Fruit fly (Drosophila melanogaster): Measurements from ENCODE around the gene tow.
A peak's percentile ranks its signal among the peaks of the same experiment; 100 is the strongest.

The tow gene

DNA sequence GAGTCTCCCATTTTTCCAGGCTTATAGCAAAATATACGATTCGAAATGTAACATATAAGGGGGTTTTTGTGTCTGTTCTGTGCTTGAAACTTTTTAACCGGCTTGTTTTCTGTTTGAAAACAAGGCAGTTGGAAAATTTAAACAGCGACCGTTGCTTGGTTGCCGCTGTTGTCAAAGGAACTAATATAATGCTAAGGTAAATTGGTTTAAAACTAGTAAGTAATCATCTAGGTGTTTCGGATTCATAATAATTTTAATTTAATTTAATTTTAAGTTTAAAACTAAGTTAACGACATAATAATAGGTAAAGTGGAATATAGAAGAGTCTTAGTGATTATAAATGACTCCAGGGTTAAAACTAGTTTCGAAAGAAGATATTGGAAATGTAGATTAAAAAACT lies 25.1 kb downstream of the tow start, which contains the start of gene CG10064 (continued):
- no peak for TF ChIP-seq Dref (GFP tag; IDR thresholded peaks at IDR 0.05)
- no peak for TF ChIP-seq Abd-B (GFP tag; optimal IDR thresholded peaks at IDR 0.05)
- TF ChIP-seq inv (GFP tag; IDR thresholded peaks at IDR 0.05; ENCODE audit: partially characterized antibody): no peak

DNA sequence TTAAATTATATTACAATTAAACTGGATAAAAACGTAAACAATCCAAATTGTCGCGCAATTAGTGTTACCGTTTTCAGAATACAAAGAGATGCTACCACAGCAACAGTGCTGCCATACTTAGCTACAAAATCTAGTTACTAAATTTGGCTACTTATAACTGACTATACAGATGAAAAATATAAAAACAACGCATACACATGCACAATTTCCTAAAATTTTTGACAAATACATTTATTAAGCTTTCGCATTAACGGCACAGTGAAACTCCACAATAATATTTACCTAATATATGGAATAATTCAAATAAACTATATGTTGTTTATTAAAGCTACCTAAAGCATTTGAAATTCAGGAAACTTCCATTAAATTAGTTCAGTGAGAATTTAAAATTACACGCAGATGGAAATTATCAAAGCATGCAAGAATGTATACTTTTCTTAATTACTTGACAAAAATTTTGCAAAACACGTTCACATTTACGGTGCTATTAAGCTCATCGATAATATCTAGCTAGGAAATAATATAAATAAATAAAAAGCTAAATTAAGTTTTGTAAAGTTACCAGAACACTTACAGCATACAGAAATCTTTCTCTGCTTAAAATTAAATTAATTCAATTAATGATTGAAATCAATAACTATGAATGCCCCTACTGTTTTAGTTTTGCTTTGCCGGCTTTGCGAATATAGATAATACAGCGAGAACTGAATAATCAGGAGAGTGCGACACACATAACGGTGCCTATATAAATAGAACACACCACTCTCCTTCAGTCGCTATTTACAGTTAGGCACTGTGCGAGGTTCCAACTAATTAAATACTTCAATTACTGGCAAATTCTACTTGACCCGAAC lies 26.5 kb downstream of the tow start, which contains the start of the genes Mis12 and CG9953:
Mis12 (minus strand) TSS at position 88 of the 854 bp plus-strand sequence.
CG9953 (plus strand) TSS at position 698 of the 854 bp plus-strand sequence.
- TF ChIP-seq CG6791 (GFP tag; IDR thresholded peaks at IDR 0.05; ENCODE audit: partially characterized antibody) (no peak), CG33557 (GFP tag; optimal IDR thresholded peaks at IDR 0.05) (peak; percentile 43), CG12942 (GFP tag; optimal IDR thresholded peaks at IDR 0.05) (no peak), CG30403 (GFP tag; optimal IDR thresholded peaks at IDR 0.05) (peak; percentile 72), aop (GFP tag; IDR thresholded peaks at IDR 0.05) (no peak), Hr3 (GFP tag; optimal IDR thresholded peaks at IDR 0.05) (peak; percentile 51), CG3163 (GFP tag; optimal IDR thresholded peaks at IDR 0.05) (no peak), CG1529 (GFP tag; optimal IDR thresholded peaks at IDR 0.05) (no peak), CG3726 (GFP tag; IDR thresholded peaks at IDR 0.05) (no peak), CG17829 (tag; optimal IDR thresholded peaks at IDR 0.05) (peak; percentile 23), ttk (GFP tag; IDR thresholded peaks at IDR 0.05) (peak; percentile 62), CG11504 (tag; optimal IDR thresholded peaks at IDR 0.05) (peak; percentile 55), CG10462 (GFP tag; optimal IDR thresholded peaks at IDR 0.05) (no peak), dimm (GFP tag; IDR thresholded peaks at IDR 0.05) (no peak), Lhr (GFP tag; optimal IDR thresholded peaks at IDR 0.05) (no peak), dm (GFP tag; optimal IDR thresholded peaks at IDR 0.05) (no peak), Ets97D (GFP tag; optimal IDR thresholded peaks at IDR 0.05) (no peak), gfzf (GFP tag; optimal IDR thresholded peaks at IDR 0.05) (peak; percentile 67), dpn (GFP tag; optimal IDR thresholded peaks at IDR 0.05) (peak; percentile 11 to 20), CG10209 (GFP tag; optimal IDR thresholded peaks at IDR 0.05) (peak; percentile 32), HmgZ (tag; optimal IDR thresholded peaks at IDR 0.05) (no peak), CG7987 (GFP tag; optimal IDR thresholded peaks at IDR 0.05) (no peak), CG12299 (tag; optimal IDR thresholded peaks at IDR 0.05) (no peak), eve (GFP tag; optimal IDR thresholded peaks at IDR 0.05) (no peak), gce (GFP tag; IDR thresholded peaks at IDR 0.05) (no peak), CG9727 (GFP tag; optimal IDR thresholded peaks at IDR 0.05) (peak; percentile 68), CG18262 (tag; optimal IDR thresholded peaks at IDR 0.05) (peak; percentile 57), CG30020 (tag; optimal IDR thresholded peaks at IDR 0.05) (peak; percentile 46), CHES-1-like (GFP tag; optimal IDR thresholded peaks at IDR 0.05) (no peak), Sox100B (GFP tag; optimal IDR thresholded peaks at IDR 0.05) (peak; percentile 47), Adf1 (GFP tag; IDR thresholded peaks at IDR 0.05) (no peak), CG8944 (GFP tag; optimal IDR thresholded peaks at IDR 0.05) (no peak), CG17361 (GFP tag; IDR thresholded peaks at IDR 0.05) (peak; percentile 75), danr (GFP tag; IDR thresholded peaks at IDR 0.05) (no peak), H15 (GFP tag; IDR thresholded peaks at IDR 0.05) (peak; percentile 43; the same call in 1 of the 3 replicates), Asciz (GFP tag; optimal IDR thresholded peaks at IDR 0.05) (no peak), sima (GFP tag; optimal IDR thresholded peaks at IDR 0.05) (no peak), Mrtf (GFP tag; IDR thresholded peaks at IDR 0.05) (no peak), Doc2 (GFP tag; IDR thresholded peaks at IDR 0.05) (no peak), Sox102F (GFP tag; optimal IDR thresholded peaks at IDR 0.05) (peak; percentile 12), CG15601 (tag; optimal IDR thresholded peaks at IDR 0.05) (no peak), caup (GFP tag; optimal IDR thresholded peaks at IDR 0.05; ENCODE audit: severe bottlenecking) (no peak), Xrp1 (GFP tag; IDR thresholded peaks at IDR 0.05) (peak; percentile 25; the same call in 1 of the 2 replicates), amos (GFP tag; IDR thresholded peaks at IDR 0.05; ENCODE audit: partially characterized antibody) (no peak), CG7745 (tag; optimal IDR thresholded peaks at IDR 0.05) (no peak)
